Fruit fly (Drosophila melanogaster) whole organism, adult: ENCODE data around the gene unc80.

Experiments
- CG11617 ChIP-seq: fragments of 200-800 bp; sonication (Bioruptor generic); optimal IDR thresholded peaks from 2 replicates; lab custom pipeline; 2017; ENCODE audit warnings: mild to moderate bottlenecking, missing biosample characterization, missing genetic modification reagents, missing genetic modification characterization
- CG12768 ChIP-seq: fragments of 200-800 bp; sonication (Bioruptor generic); optimal IDR thresholded peaks from 2 replicates; lab custom pipeline; 2017; ENCODE audit warnings: missing biosample characterization, missing genetic modification characterization, mild to moderate bottlenecking, moderate library complexity, missing genetic modification reagents
- CG14711 ChIP-seq: fragments of 200-800 bp; sonication (Bioruptor generic); optimal IDR thresholded peaks from 2 replicates; lab custom pipeline; 2018; ENCODE audit warnings: missing biosample characterization, mild to moderate bottlenecking, missing genetic modification characterization, moderate library complexity
- CG1620 ChIP-seq: fragments of 200-800 bp; sonication (Bioruptor generic); optimal IDR thresholded peaks from 2 replicates; lab custom pipeline; 2016; ENCODE audit warnings: missing biosample characterization, missing genetic modification characterization
- CG33017 ChIP-seq: fragments of 200-800 bp; sonication (Bioruptor generic); optimal IDR thresholded peaks from 2 replicates; lab custom pipeline; 2018; ENCODE audit warnings: missing biosample characterization, mild to moderate bottlenecking, missing genetic modification characterization, moderate library complexity
- CG5204 ChIP-seq: fragments of 200-800 bp; sonication (Bioruptor generic); optimal IDR thresholded peaks from 2 replicates; lab custom pipeline; 2016; ENCODE audit warnings: missing biosample characterization, missing genetic modification characterization
- CG7045 ChIP-seq: fragments of 200-800 bp; sonication (Bioruptor generic); optimal IDR thresholded peaks from 2 replicates; lab custom pipeline; 2017; ENCODE audit warnings: missing biosample characterization, mild to moderate bottlenecking, missing genetic modification characterization
- CG7101 ChIP-seq: fragments of 200-800 bp; sonication (Bioruptor generic); optimal IDR thresholded peaks from 2 replicates; lab custom pipeline; 2018; ENCODE audit warnings: missing biosample characterization, mild to moderate bottlenecking, missing genetic modification characterization, moderate library complexity
- Clk ChIP-seq: fragments of 200-800 bp; sonication (Bioruptor generic); optimal IDR thresholded peaks from 2 replicates; lab custom pipeline; 2017; ENCODE audit warnings: missing biosample characterization, missing genetic modification characterization
- Crg-1 ChIP-seq: fragments of 200-800 bp; sonication (Bioruptor generic); optimal IDR thresholded peaks from 2 replicates; lab custom pipeline; 2016; ENCODE audit warnings: missing biosample characterization, missing genetic modification characterization
- Hr96 ChIP-seq: fragments of 200-800 bp; sonication (Bioruptor generic); optimal IDR thresholded peaks from 2 replicates; lab custom pipeline; 2016; ENCODE audit warnings: missing biosample characterization, missing genetic modification characterization
- Mnt ChIP-seq: fragments of 200-800 bp; sonication (Bioruptor generic); optimal IDR thresholded peaks from 2 replicates; lab custom pipeline; 2016; ENCODE audit warnings: missing biosample characterization, mild to moderate bottlenecking, missing genetic modification characterization
- bab1 ChIP-seq: fragments of 200-800 bp; sonication (Bioruptor generic); optimal IDR thresholded peaks from 3 replicates; lab custom pipeline; 2019; ENCODE audit warnings: missing biosample characterization, mild to moderate bottlenecking, missing genetic modification characterization, moderate library complexity
- cic ChIP-seq: fragments of 200-800 bp; sonication (Bioruptor generic); optimal IDR thresholded peaks from 2 replicates; lab custom pipeline; 2017; ENCODE audit warnings: missing biosample characterization, mild to moderate bottlenecking, missing genetic modification characterization, moderate library complexity
- cnc ChIP-seq, 2 experiments: fragments of >200 bp; optimal IDR thresholded peaks; 2 replicates each; lab custom pipeline; 2017
- kay ChIP-seq: fragments of 200-800 bp; sonication (Bioruptor generic); peaks from one replicate; lab custom pipeline; 2016; ENCODE audit warnings: missing biosample characterization, missing genetic modification characterization, borderline replicate concordance
- ovo ChIP-seq: fragments of 200-800 bp; sonication (Bioruptor generic); optimal IDR thresholded peaks from 2 replicates; lab custom pipeline; 2016; ENCODE audit warnings: missing biosample characterization, missing genetic modification characterization
- pad ChIP-seq: fragments of 200-800 bp; sonication (Bioruptor generic); optimal IDR thresholded peaks from 3 replicates; lab custom pipeline; 2017; ENCODE audit warnings: missing biosample characterization, missing genetic modification characterization, mild to moderate bottlenecking, moderate library complexity, missing genetic modification reagents
- tj ChIP-seq: fragments of 200-800 bp; sonication (Bioruptor generic); optimal IDR thresholded peaks from 3 replicates; lab custom pipeline; 2017; ENCODE audit warnings: missing biosample characterization, mild to moderate bottlenecking, missing genetic modification characterization, moderate library complexity
- toe ChIP-seq: fragments of 200-800 bp; sonication (Bioruptor generic); optimal IDR thresholded peaks from 2 replicates; lab custom pipeline; 2016; ENCODE audit warnings: missing biosample characterization, missing genetic modification characterization

unc80 gene

DNA sequence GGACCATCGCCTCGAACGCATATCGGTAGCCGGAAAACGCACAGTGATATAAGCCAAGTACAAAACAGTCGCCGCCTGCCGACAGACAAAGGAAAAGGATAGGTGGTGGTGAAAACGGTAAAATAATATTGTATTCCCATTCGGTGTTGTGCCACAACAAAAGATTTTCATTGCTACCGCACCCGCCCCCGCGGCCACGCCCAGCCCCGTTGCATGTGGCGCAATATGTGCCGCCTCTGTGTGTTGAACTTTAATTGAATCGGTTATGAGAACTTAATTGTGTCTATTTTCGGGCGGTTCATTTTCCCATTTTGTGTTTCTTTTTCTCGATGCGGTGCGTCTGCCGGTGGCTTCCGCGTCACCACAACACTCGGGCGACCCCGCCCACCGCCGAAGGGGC, 25.5 kb upstream of the unc80 start:
- TF ChIP-seq CG7045 (GFP tag; lab: Kevin White, UChicago) (no peak), Hr96 (GFP tag; lab: Kevin White, UChicago) (no peak), kay (GFP tag; lab: Kevin White, UChicago) (no peak), Clk (GFP tag; lab: Kevin White, UChicago) (no peak), CG5204 (GFP tag; lab: Kevin White, UChicago) (no peak), cnc (optimal IDR thresholded peaks at IDR 0.05; lab: Kevin White, UChicago) (no peak), ovo (no peak), CG12768 (GFP tag; lab: Kevin White, UChicago) (no peak), CG33017 (tag; lab: Kevin White, UChicago) (no peak), Mnt (GFP tag; lab: Kevin White, UChicago) (no peak), pad (no peak), Crg-1 (GFP tag; lab: Kevin White, UChicago) (no peak), toe (GFP tag; lab: Kevin White, UChicago) (no peak), CG1620 (GFP tag; lab: Kevin White, UChicago) (no peak), cic (GFP tag; lab: Kevin White, UChicago) (no peak), tj (GFP tag; lab: Kevin White, UChicago) (no peak), CG7101 (tag; lab: Kevin White, UChicago) (no peak), CG14711 (tag; lab: Kevin White, UChicago) (no peak), bab1 (GFP tag; lab: Kevin White, UChicago) (no peak)

DNA sequence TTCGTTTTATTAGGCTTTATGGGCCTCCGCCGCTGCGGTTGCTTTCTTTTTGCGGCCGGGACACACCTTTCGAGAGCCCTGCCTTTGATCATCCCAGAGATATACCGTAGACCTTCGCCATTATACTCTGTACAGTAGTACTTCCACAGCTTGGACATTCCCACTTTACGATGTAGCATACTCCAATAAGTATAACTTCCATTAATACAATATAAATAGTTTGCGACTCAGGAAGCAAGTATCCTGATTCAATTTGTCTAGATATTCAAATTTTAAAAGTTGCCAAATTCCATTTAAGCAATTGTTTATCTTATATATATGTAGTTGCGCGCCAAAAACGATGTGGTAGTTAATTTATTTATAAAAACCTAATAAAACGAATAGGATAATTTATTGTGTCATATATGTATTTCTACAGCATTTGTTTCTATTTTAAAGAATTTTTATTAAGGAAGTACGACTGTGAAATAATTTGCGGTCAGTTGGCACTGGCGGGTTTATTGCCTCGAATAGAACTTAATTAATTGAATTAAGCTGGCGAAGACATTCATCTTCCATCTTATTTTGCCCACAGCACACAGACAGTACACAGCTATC, 24.9 kb upstream of the unc80 start:
- TF ChIP-seq ovo, result no peak
- TF ChIP-seq kay (GFP tag; lab: Kevin White, UChicago), result no peak
- no peak for TF ChIP-seq Mnt (GFP tag; lab: Kevin White, UChicago)
- no peak for TF ChIP-seq Clk (GFP tag; lab: Kevin White, UChicago)
- TF ChIP-seq CG7101 (tag; lab: Kevin White, UChicago), result no peak
- TF ChIP-seq CG5204 (GFP tag; lab: Kevin White, UChicago), result no peak
- no peak for TF ChIP-seq bab1 (GFP tag; lab: Kevin White, UChicago)
- no peak for TF ChIP-seq CG12768 (GFP tag; lab: Kevin White, UChicago)

DNA sequence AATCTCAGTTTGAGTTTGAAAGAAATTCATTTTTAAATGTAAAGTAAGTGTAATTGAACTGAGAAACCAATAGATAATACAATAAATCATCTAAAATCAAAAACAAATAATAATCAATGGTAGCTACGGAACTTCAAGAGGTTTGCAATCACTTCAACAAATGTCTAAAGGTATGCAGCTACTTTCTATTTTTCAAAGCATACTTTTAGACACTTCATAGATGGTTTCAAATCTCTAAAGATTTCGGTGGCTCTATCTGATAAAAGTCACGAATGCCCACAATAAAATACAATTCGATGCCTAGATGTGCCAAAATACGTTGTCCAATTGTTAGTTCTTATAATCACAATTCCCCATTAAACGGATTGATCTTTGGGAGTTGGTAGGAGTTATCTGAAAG, 19.2 kb upstream of the unc80 start:
- no peak for TF ChIP-seq CG12768 (GFP tag; lab: Kevin White, UChicago)
- no peak for TF ChIP-seq pad
- TF ChIP-seq CG7101 (tag; lab: Kevin White, UChicago), result no peak
- TF ChIP-seq tj (GFP tag; lab: Kevin White, UChicago), result no peak
- no peak for TF ChIP-seq CG14711 (tag; lab: Kevin White, UChicago)
- TF ChIP-seq Clk (GFP tag; lab: Kevin White, UChicago), result no peak

DNA sequence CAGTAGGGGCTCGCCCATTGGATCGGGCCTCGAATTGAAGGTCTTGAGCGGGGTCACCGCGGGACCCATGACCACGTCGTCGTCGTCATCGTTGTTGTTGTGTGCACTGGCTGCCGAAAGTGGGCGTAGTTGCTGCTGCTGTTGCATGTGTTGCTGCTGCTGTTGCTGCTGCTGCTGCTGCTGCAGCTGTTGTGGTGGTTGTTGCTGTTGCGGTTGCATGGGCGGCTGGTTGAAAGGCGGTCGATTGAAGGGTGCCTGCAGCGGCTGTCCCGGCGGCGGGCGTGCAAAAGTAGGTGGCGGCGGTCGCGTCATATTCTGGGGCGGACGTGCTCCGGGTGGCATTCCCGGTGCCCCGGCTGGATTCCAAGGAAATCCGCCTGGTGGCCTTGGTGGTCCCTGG, 14.4 kb upstream of the unc80 start:
- TF ChIP-seq Clk (GFP tag; lab: Kevin White, UChicago) (no peak), pad (no peak), CG12768 (GFP tag; lab: Kevin White, UChicago) (no peak), cnc (optimal IDR thresholded peaks at IDR 0.05; lab: Kevin White, UChicago) (no peak), ovo (no peak), Crg-1 (GFP tag; lab: Kevin White, UChicago) (no peak), CG1620 (GFP tag; lab: Kevin White, UChicago) (no peak), CG7045 (GFP tag; lab: Kevin White, UChicago) (no peak), Hr96 (GFP tag; lab: Kevin White, UChicago) (no peak), CG11617 (GFP tag; lab: Kevin White, UChicago) (no peak), Mnt (GFP tag; lab: Kevin White, UChicago) (no peak), tj (GFP tag; lab: Kevin White, UChicago) (no peak), cic (GFP tag; lab: Kevin White, UChicago) (no peak), toe (GFP tag; lab: Kevin White, UChicago) (no peak)

DNA sequence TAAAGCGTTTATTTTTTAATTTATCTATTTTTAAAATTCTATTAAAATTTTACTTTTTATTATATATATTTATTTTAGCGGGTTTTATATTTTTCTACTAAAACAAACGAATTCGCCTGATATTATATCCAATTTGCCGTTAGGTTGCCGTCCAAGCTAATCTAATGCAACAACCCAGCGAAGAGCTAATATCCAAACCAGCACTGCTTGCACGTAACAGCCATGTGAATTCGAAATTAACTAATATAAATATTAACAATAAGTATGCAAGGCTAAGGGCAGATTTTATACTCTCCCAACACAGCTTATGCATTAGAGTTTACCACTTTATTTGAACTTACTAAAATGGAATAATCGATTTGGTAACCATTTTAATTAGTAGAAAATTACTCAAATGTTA, 10.5 kb upstream of the unc80 start:
- TF ChIP-seq Mnt (GFP tag; lab: Kevin White, UChicago) (no peak), CG5204 (GFP tag; lab: Kevin White, UChicago) (no peak), ovo (no peak)

dm6 chr3R:27652156-27652810, 10.0 kb upstream of the unc80 start, which contains the start of gene RpS10a:
Gene RpS10a (plus strand): TSS chr3R:27652760.
- TF ChIP-seq CG14711 (tag; lab: Kevin White, UChicago) (no peak), tj (GFP tag; lab: Kevin White, UChicago) (no peak), CG7101 (tag; lab: Kevin White, UChicago) (no peak), pad (no peak), toe (GFP tag; lab: Kevin White, UChicago) (no peak), ovo (no peak), Mnt (GFP tag; lab: Kevin White, UChicago) (no peak), CG7045 (GFP tag; lab: Kevin White, UChicago) (no peak), bab1 (GFP tag; lab: Kevin White, UChicago) (no peak), Clk (GFP tag; lab: Kevin White, UChicago) (no peak), CG5204 (GFP tag; lab: Kevin White, UChicago) (no peak), CG11617 (GFP tag; lab: Kevin White, UChicago) (no peak), Crg-1 (GFP tag; lab: Kevin White, UChicago) (no peak), CG12768 (GFP tag; lab: Kevin White, UChicago) (no peak), Hr96 (GFP tag; lab: Kevin White, UChicago) (no peak)
